Worm (Caenorhabditis elegans): ENCODE data around the gene Y55F3C.10.

Y55F3C.10 gene

DNA sequence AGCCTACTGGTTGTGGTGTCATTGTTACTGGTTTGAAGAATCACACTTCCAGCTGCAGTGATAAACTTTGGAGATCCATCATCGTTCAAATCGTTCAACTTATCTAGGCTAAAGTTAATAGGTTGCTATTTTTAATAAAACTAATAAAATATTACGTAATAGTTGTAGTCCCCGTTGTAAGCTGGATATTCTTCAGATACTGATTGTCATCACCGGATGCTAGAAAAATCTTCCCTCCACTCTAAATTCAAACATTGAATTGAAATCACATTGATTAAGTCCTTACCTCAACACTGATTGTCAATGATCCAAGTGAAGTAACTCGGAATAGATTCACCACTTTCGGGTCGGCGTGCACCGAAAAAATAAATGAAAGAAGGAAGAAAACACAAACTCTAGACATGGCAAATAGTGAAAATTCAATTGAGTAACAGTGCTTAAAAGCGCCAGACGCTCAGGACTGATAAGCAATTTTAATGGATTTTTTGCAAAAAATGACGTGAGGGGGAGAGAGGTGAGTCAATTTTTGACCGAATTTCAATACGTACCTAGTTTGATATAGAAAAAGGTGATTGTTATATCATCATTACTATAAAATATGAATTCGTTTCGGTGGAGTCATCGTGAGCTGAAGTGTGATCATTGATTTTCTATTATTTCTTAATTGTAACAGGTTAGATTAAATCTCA is 43.6 kb downstream of the Y55F3C.10 start, which contains the start of the genes K11H12.4 and K11H12.10:
TSS of gene K11H12.4 (minus strand) at position 413 of the 689 bp plus-strand sequence.
TSS of gene K11H12.10 (plus strand) at position 605 of the 689 bp plus-strand sequence.
- TF ChIP-seq daf-16 (GFP tag; optimal IDR thresholded peaks at IDR 0.05) (no peak), daf-16 (tag; optimal IDR thresholded peaks at IDR 0.05) (peak; percentile 16), pqm-1 (tag; optimal IDR thresholded peaks at IDR 0.05) (peak; percentile 45), nhr-28 (tag; optimal IDR thresholded peaks at IDR 0.05) (peak; percentile 37), unc-62 (GFP tag; optimal IDR thresholded peaks at IDR 0.05 in 1 of 2) (peak in 1 of 2 experiments; percentile 92), unc-62 (tag; optimal IDR thresholded peaks at IDR 0.05) (no peak), lin-29 (GFP tag; IDR thresholded peaks at IDR 0.05) (no peak), nhr-11 (tag; optimal IDR thresholded peaks at IDR 0.05) (no peak), zfp-3 (GFP tag; conservative IDR thresholded peaks at IDR 0.05) (no peak), nhr-6 (tag; optimal IDR thresholded peaks at IDR 0.05) (no peak), dmd-6 (GFP tag; IDR thresholded peaks at IDR 0.05) (peak; percentile 69)

DNA sequence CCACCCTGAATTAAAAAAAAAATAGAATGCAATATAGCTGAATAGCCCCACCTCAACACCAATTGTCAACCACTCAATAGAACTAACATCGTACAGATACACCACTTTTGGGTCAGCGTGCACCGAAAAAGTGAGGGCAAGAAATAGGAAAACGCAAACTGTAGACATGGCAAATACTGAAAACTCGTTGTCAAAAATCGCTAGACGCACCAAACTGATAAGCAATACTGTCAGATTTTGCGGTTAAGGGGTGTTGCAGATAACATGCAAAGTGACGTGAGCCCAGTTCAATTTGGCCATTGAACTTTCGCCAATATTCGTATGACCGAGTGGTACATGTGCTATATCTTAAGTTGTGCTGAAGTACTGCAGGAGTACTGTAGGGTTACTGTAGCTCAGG is 45.9 kb downstream of the Y55F3C.10 start, which contains the start of gene K11H12.3:
TSS of gene K11H12.3 (minus strand) at position 168 of the 400 bp plus-strand sequence.
- TF ChIP-seq zfp-3 (GFP tag; conservative IDR thresholded peaks at IDR 0.05) (no peak), vab-7 (GFP tag; IDR thresholded peaks at IDR 0.05) (no peak), Y75B8A.6 (GFP tag; IDR thresholded peaks at IDR 0.05) (no peak), lin-13 (GFP tag; optimal IDR thresholded peaks at IDR 0.05) (no peak), dmd-6 (GFP tag; IDR thresholded peaks at IDR 0.05) (peak; percentile 87), lir-3 (tag; optimal IDR thresholded peaks at IDR 0.05) (no peak), D1046.2 (GFP tag; IDR thresholded peaks at IDR 0.05) (no peak), F26F4.8 (GFP tag; conservative IDR thresholded peaks at IDR 0.05) (no peak), pqm-1 (tag; optimal IDR thresholded peaks at IDR 0.05) (peak; percentile 57), daf-16 (GFP tag; optimal IDR thresholded peaks at IDR 0.05) (no peak), daf-16 (tag; optimal IDR thresholded peaks at IDR 0.05) (peak; percentile 61), hlh-11 (tag; optimal IDR thresholded peaks at IDR 0.05) (peak; percentile 26), nhr-28 (tag; optimal IDR thresholded peaks at IDR 0.05) (peak; percentile 52), mxl-3 (GFP tag; optimal IDR thresholded peaks at IDR 0.05) (peak; percentile 20), php-3 (GFP tag; IDR thresholded peaks at IDR 0.05) (no peak), ces-1 (GFP tag; optimal IDR thresholded peaks at IDR 0.05) (no peak)

DNA sequence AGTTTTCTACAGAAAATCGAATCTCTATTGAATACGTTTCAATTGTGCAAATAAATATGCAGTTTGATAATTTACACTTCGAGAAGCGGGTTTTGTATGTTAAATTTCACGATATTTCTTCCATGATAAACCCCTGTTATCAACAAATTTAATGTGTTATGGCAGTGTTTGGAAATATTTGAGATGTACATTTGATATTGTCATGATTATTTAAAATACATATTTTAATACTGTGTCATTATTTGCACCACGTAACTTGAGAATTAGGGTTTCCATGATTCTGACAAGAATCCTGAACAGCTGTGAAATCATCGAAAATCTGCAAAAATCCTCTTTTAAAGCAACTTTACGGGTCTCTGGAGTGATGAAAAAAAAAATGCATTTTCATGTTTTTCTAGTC is 48.8 kb downstream of the Y55F3C.10 start, which contains the start of gene K11H12.11:
TSS of gene K11H12.11 (minus strand) at position 101 of the 400 bp plus-strand sequence.
- TF ChIP-seq lim-7 (GFP tag; IDR thresholded peaks at IDR 0.05) (no peak), daf-16 (GFP tag; optimal IDR thresholded peaks at IDR 0.05) (no peak), daf-16 (tag; optimal IDR thresholded peaks at IDR 0.05) (peak; percentile 38)

All from whole organism, L4 larva.